Fruit fly (Drosophila melanogaster) whole organism: ENCODE measurements around the gene CG9855.

Experiments used
- CG8478 ChIP-seq: fragments of >200 bp; optimal IDR thresholded peaks from 2 replicates; lab custom pipeline; 2018; ENCODE audit warnings: inconsistent platforms
- Dll ChIP-seq: fragments of >200 bp; optimal IDR thresholded peaks from 2 replicates; lab custom pipeline; 2017
- EcR ChIP-seq, 2 experiments: fragments of >200 bp; optimal IDR thresholded peaks; 2 replicates each; lab custom pipeline; 2017; ENCODE audit warnings: missing biosample characterization in 2 of 2, missing genetic modification characterization in 2 of 2, missing genetic modification reagents in 2 of 2
- pan ChIP-seq: fragments of >200 bp; optimal IDR thresholded peaks from 2 replicates; lab custom pipeline; 2017
- psq ChIP-seq: fragments of >200 bp; optimal IDR thresholded peaks from 2 replicates; lab custom pipeline; 2017
- usp ChIP-seq: fragments of >200 bp; optimal IDR thresholded peaks from 2 replicates; lab custom pipeline; 2017; ENCODE audit warnings: missing biosample characterization, missing genetic modification characterization, mixed read lengths

DNA sequence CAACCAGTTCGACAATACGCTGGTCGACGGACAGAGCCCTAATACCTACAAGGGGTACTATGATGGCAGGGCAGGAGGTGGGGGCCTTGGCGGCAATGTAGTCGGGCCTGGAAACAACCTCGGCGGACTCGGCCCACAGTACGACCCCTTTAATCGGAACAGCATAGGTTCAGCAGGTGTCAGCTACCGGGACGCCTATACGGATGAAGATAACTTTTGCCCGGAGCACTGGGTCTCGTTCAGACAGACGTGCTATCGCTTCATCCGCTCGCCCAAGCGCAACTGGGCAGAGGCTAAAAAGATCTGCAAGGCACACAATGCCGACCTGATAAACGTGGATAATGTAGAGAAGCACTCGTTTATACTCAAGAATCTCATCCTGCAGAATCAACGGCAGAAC, 15.5 kb downstream of the CG9855 start:
- no peak for TF ChIP-seq psq (lab: Kevin White, UChicago)
- TF ChIP-seq CG8478 (lab: Kevin White, UChicago) = no peak
- TF ChIP-seq pan (lab: Kevin White, UChicago) = no peak
- TF ChIP-seq usp (GFP tag; lab: Kevin White, UChicago) = no peak
- TF ChIP-seq Dll (lab: Kevin White, UChicago) = no peak
- no peak for TF ChIP-seq EcR (GFP tag; optimal IDR thresholded peaks at IDR 0.05; lab: Kevin White, UChicago)
